Worm (Caenorhabditis elegans) whole organism, mixed stage, embryonic: Measurements from ENCODE around the gene Y58A7A.1.

Experiments
- M03D4.4 ChIP-seq: sonication (generic microtip); optimal IDR thresholded peaks from 2 replicates; lab custom pipeline; 2017; ENCODE audit warnings: mild to moderate bottlenecking, missing genetic modification characterization, missing compliant biosample characterization
- bed-3 ChIP-seq: fragments of 200-800 bp; sonication (Bioruptor generic); optimal IDR thresholded peaks from 3 replicates; lab custom pipeline; 2018; ENCODE audit warnings: mild to moderate bottlenecking, missing genetic modification characterization, moderate library complexity, missing compliant biosample characterization
- blmp-1 ChIP-seq: fragments of 150-350 bp; optimal IDR thresholded peaks from 2 replicates; lab custom pipeline; 2014; ENCODE audit warnings: missing biosample characterization, missing genetic modification characterization
- ceh-39 ChIP-seq: fragments of 150-350 bp; optimal IDR thresholded peaks from 2 replicates; lab custom pipeline; 2014; ENCODE audit warnings: missing biosample characterization, missing genetic modification characterization
- ceh-43 ChIP-seq: fragments of 200-800 bp; sonication (Bioruptor generic); optimal IDR thresholded peaks from 2 replicates; lab custom pipeline; 2018; ENCODE audit warnings: mild to moderate bottlenecking, missing genetic modification characterization, moderate library complexity, missing compliant biosample characterization
- ceh-83 ChIP-seq: fragments of 200-800 bp; sonication (Bioruptor generic); optimal IDR thresholded peaks from 2 replicates; lab custom pipeline; 2018; ENCODE audit warnings: mild to moderate bottlenecking, missing genetic modification characterization, missing compliant biosample characterization
- ces-1 ChIP-seq: fragments of 150-350 bp; optimal IDR thresholded peaks from 2 replicates; lab custom pipeline; 2014; ENCODE audit warnings: missing biosample characterization, missing genetic modification reagents, missing genetic modification characterization
- drap-1 ChIP-seq: fragments of 200-800 bp; sonication (Bioruptor generic); optimal IDR thresholded peaks from 3 replicates; lab custom pipeline; 2018; ENCODE audit warnings: mild to moderate bottlenecking, missing genetic modification characterization, missing compliant biosample characterization
- elt-3 ChIP-seq: fragments of 150-350 bp; optimal IDR thresholded peaks from 2 replicates; lab custom pipeline; 2014; ENCODE audit warnings: missing biosample characterization, missing genetic modification characterization
- flh-1 ChIP-seq: fragments of 200-800 bp; sonication (Bioruptor generic); optimal IDR thresholded peaks from 2 replicates; lab custom pipeline; 2018; ENCODE audit warnings: mild to moderate bottlenecking, missing genetic modification characterization, moderate library complexity, missing compliant biosample characterization
- ham-2 ChIP-seq: fragments of 200-800 bp; sonication (Bioruptor generic); optimal IDR thresholded peaks from 2 replicates; lab custom pipeline; 2018; ENCODE audit warnings: mild to moderate bottlenecking, missing genetic modification characterization, missing compliant biosample characterization
- hlh-1 ChIP-seq: fragments of 150-350 bp; optimal IDR thresholded peaks from 2 replicates; lab custom pipeline; 2014; ENCODE audit warnings: missing biosample characterization, missing genetic modification reagents, missing genetic modification characterization
- lin-13 ChIP-seq: fragments of 150-350 bp; optimal IDR thresholded peaks from 2 replicates; lab custom pipeline; 2014; ENCODE audit warnings: missing biosample characterization, missing genetic modification characterization
- lin-32 ChIP-seq: fragments of 200-800 bp; sonication (Bioruptor generic); optimal IDR thresholded peaks from 2 replicates; lab custom pipeline; 2018; ENCODE audit warnings: mild to moderate bottlenecking, missing genetic modification characterization, missing compliant biosample characterization
- lsy-2 ChIP-seq: fragments of 150-350 bp; optimal IDR thresholded peaks from 2 replicates; lab custom pipeline; 2014; ENCODE audit warnings: missing biosample characterization, missing genetic modification characterization
- mep-1 ChIP-seq: fragments of 150-350 bp; optimal IDR thresholded peaks from 2 replicates; lab custom pipeline; 2017; ENCODE audit warnings: missing biosample characterization, missing genetic modification reagents, missing genetic modification characterization, inconsistent platforms
- nhr-2 ChIP-seq: fragments of 150-350 bp; optimal IDR thresholded peaks from 2 replicates; lab custom pipeline; 2014; ENCODE audit warnings: missing biosample characterization, missing genetic modification characterization
- nhr-28 ChIP-seq: fragments of 150-350 bp; optimal IDR thresholded peaks from 2 replicates; lab custom pipeline; 2014; ENCODE audit warnings: missing biosample characterization, missing genetic modification characterization
- nhr-76 ChIP-seq: sonication (generic microtip); optimal IDR thresholded peaks from 2 replicates; lab custom pipeline; 2017; ENCODE audit warnings: missing biosample characterization, missing genetic modification characterization
- sem-2 ChIP-seq: fragments of 200-800 bp; sonication (Bioruptor generic); optimal IDR thresholded peaks from 2 replicates; lab custom pipeline; 2018; ENCODE audit warnings: mild to moderate bottlenecking, missing genetic modification characterization, missing compliant biosample characterization
- snpc-4 ChIP-seq: fragments of 150-350 bp; optimal IDR thresholded peaks from 2 replicates; lab custom pipeline; 2014; ENCODE audit warnings: missing biosample characterization, missing genetic modification characterization
- sptf-1 ChIP-seq: sonication (generic microtip); optimal IDR thresholded peaks from 2 replicates; lab custom pipeline; 2017; ENCODE audit warnings: mild to moderate bottlenecking, missing genetic modification characterization, moderate library complexity, missing compliant biosample characterization
- tbx-8 ChIP-seq: fragments of 200-800 bp; sonication (Bioruptor generic); optimal IDR thresholded peaks from 2 replicates; lab custom pipeline; 2018; ENCODE audit warnings: mild to moderate bottlenecking, missing genetic modification characterization, moderate library complexity, missing compliant biosample characterization
- unc-120 ChIP-seq: sonication (generic microtip); optimal IDR thresholded peaks from 2 replicates; lab custom pipeline; 2017; ENCODE audit warnings: missing genetic modification characterization, missing compliant biosample characterization; ENCODE audit not compliant: poor library complexity, severe bottlenecking
- unc-39 ChIP-seq: fragments of 150-350 bp; optimal IDR thresholded peaks from 2 replicates; lab custom pipeline; 2014; ENCODE audit warnings: missing biosample characterization, missing genetic modification characterization
- unc-62 ChIP-seq: fragments of 150-350 bp; optimal IDR thresholded peaks from 2 replicates; lab custom pipeline; 2014; ENCODE audit warnings: missing biosample characterization, missing genetic modification reagents, missing genetic modification characterization
- zip-8 ChIP-seq: fragments of 150-350 bp; optimal IDR thresholded peaks from 2 replicates; lab custom pipeline; 2014; ENCODE audit warnings: missing biosample characterization, missing genetic modification characterization
- ztf-11 ChIP-seq: fragments of 150-350 bp; optimal IDR thresholded peaks from 2 replicates; lab custom pipeline; 2014; ENCODE audit warnings: missing biosample characterization, missing genetic modification characterization

Gene Y58A7A.1

ce11 chrV:5102017-5102416 lies 32.7 kb upstream of the Y58A7A.1 start, which contains the start of gene srab-1:
TSS of gene srab-1 (minus strand) at chrV:5102117.
- TF ChIP-seq ztf-11 (no peak), snpc-4 (tag; lab: Kevin White, UChicago) (no peak), mep-1 (no peak), tbx-8 (GFP tag; lab: Kevin White, UChicago) (no peak), bed-3 (GFP tag; lab: Kevin White, UChicago) (no peak), unc-39 (no peak), blmp-1 (no peak), unc-120 (tag; lab: Kevin White, UChicago) (no peak), zip-8 (no peak)

ce11 chrV:5098925-5099324 lies 29.6 kb upstream of the Y58A7A.1 start, which contains the start of gene unc-46:
TSS of gene unc-46 (minus strand) at chrV:5099025.
- TF ChIP-seq ztf-11 (no peak), lin-13 (tag; lab: Kevin White, UChicago) (no peak), nhr-28 (tag; lab: Kevin White, UChicago) (no peak), flh-1 (GFP tag; lab: Kevin White, UChicago) (no peak), sptf-1 (tag; lab: Kevin White, UChicago) (no peak), bed-3 (GFP tag; lab: Kevin White, UChicago) (no peak), M03D4.4 (no peak), nhr-2 (tag; lab: Kevin White, UChicago) (no peak), ceh-39 (tag; lab: Kevin White, UChicago) (no peak), unc-62 (GFP tag; lab: Kevin White, UChicago) (no peak), drap-1 (no peak), ceh-43 (GFP tag; lab: Kevin White, UChicago) (no peak), lsy-2 (no peak), unc-120 (tag; lab: Kevin White, UChicago) (no peak)

ce11 chrV:5097035-5097434 lies 27.7 kb upstream of the Y58A7A.1 start, which contains the start of gene C04F5.2:
TSS of gene C04F5.2 (minus strand) at chrV:5097135.
- TF ChIP-seq hlh-1 (tag; lab: Kevin White, UChicago) (no peak), lin-32 (GFP tag; lab: Kevin White, UChicago) (no peak)

DNA sequence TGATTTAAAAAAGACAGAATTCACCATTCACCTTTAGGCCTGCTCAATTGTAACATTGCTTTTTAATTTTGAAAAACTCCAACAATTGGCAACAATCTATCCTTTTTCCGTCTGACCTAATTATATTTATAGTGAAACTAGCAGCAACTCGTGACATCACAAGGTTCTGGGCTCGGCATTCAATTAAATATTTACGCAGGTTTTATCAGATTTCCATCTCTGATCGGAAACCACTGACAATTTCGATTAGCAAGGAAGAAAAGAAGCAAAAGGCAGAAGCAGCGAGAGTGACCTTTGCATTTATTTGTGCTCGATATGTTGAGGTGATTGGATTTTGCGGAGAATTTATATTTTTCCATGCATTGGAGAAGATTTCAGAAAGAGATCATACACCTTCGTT lies 21.0 kb upstream of the Y58A7A.1 start:
- TF ChIP-seq nhr-2 (tag; lab: Kevin White, UChicago) (no peak), ceh-83 (GFP tag; lab: Kevin White, UChicago) (no peak)

DNA sequence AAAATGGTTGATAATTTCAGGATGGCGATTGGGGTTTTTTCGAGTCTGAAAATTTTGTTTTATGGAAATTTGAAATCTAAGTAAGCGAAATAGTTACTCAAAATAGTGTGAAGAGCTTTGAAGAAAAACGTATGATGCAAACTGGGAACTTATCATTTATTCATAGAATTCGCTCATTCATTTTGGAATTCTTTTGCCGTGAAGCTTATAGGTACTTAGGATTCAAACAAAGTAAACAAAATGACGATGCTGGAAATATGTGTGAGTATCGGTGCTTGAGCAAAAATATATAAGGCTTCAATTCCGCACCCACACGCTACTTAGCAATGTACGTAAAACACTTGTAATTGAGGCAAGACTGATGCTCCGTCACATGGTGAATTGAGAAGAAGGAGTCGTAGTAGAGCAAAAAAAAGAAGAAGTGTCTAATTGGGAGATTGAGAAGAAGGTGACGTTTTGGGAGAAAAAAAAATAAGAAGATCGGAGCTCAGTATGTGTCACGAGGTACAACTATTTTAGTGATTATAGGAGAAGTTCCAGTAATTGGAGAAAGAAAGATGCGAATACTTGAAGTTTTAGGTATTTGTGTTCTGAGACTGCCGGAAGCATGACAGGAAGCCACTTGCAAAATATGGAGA lies 20.3 kb upstream of the Y58A7A.1 start, which contains the start of gene glb-32:
Gene glb-32, minus strand, starts transcription at position 51 of the 638 bp plus-strand sequence.
- no peak for TF ChIP-seq ztf-11
- TF ChIP-seq flh-1 (GFP tag; lab: Kevin White, UChicago), result no peak
- TF ChIP-seq nhr-76, result no peak
- TF ChIP-seq bed-3 (GFP tag; lab: Kevin White, UChicago), result no peak
- TF ChIP-seq drap-1, result no peak
- TF ChIP-seq ham-2 (GFP tag; lab: Kevin White, UChicago), result no peak
- TF ChIP-seq lsy-2, result no peak

DNA sequence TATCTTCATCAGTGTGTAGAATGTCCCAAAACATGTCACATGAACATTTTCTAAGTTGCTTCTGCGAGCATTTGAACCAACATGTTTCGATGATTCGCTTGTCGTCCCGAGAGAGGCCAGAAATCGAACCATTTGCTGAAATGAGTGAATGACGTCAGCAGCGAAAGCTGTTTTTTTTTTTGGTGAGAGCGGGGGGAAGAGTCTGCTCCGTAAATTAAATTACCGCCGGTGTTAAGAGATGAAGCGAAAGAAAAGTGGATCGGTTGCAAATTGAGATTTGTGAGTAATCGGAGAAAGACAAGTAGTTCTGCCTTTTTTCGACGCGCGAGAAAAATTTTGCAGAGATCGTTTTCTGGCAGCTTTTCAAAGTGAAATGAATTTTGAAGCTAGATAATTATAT lies 19.0 kb upstream of the Y58A7A.1 start:
- TF ChIP-seq ham-2 (GFP tag; lab: Kevin White, UChicago) (no peak), blmp-1 (no peak), ces-1 (GFP tag; lab: Kevin White, UChicago) (no peak), sptf-1 (tag; lab: Kevin White, UChicago) (no peak), tbx-8 (GFP tag; lab: Kevin White, UChicago) (no peak), nhr-2 (tag; lab: Kevin White, UChicago) (no peak), sem-2 (GFP tag; lab: Kevin White, UChicago) (no peak), unc-120 (tag; lab: Kevin White, UChicago) (no peak), hlh-1 (tag; lab: Kevin White, UChicago) (no peak), zip-8 (no peak), elt-3 (tag; lab: Kevin White, UChicago) (no peak)
